Fruit fly (Drosophila melanogaster) whole organism, embryonic: Measurements from ENCODE around the gene Sirt4.

ENCODE experiments used
- Adf1 ChIP-seq: fragments of 200-800 bp; sonication (Bioruptor generic); IDR thresholded peaks from 2 replicates; pipeline ENCODE4 v1.3.6; 2022; ENCODE audit warnings: missing biosample characterization, missing genetic modification characterization
- CG10209 ChIP-seq: fragments of 200-800 bp; sonication (Bioruptor generic); optimal IDR thresholded peaks from 3 replicates; lab custom pipeline; 2017; ENCODE audit warnings: missing biosample characterization, mild to moderate bottlenecking, missing genetic modification characterization, missing genetic modification reagents
- CG13624 ChIP-seq: fragments of 200-800 bp; sonication (Bioruptor generic); optimal IDR thresholded peaks from 2 replicates; lab custom pipeline; 2016; ENCODE audit warnings: missing biosample characterization, missing genetic modification characterization
- CG15601 ChIP-seq: fragments of 200-800 bp; sonication (Bioruptor generic); optimal IDR thresholded peaks from 3 replicates; lab custom pipeline; 2019; ENCODE audit warnings: missing biosample characterization, mild to moderate bottlenecking, missing genetic modification characterization, moderate library complexity
- CG16815 ChIP-seq: fragments of 200-800 bp; sonication (Bioruptor generic); optimal IDR thresholded peaks from 3 replicates; lab custom pipeline; 2017; ENCODE audit warnings: missing biosample characterization, mild to moderate bottlenecking, missing genetic modification characterization
- CG17186 ChIP-seq: fragments of 200-800 bp; sonication (Bioruptor generic); optimal IDR thresholded peaks from 3 replicates; lab custom pipeline; 2017; ENCODE audit warnings: missing biosample characterization, missing genetic modification reagents, missing genetic modification characterization
- CG17359 ChIP-seq: fragments of 200-800 bp; sonication (Bioruptor generic); optimal IDR thresholded peaks from 3 replicates; lab custom pipeline; 2018; ENCODE audit warnings: missing biosample characterization, mild to moderate bottlenecking, missing genetic modification characterization, moderate library complexity
- CG17361 ChIP-seq: fragments of 200-800 bp; sonication (Bioruptor generic); IDR thresholded peaks from 3 replicates; pipeline ENCODE4 v1.3.6; 2022; ENCODE audit warnings: missing biosample characterization, missing genetic modification characterization
- CG17612 ChIP-seq: fragments of 200-800 bp; sonication (Bioruptor generic); IDR thresholded peaks from 2 replicates; pipeline ENCODE4 v1.3.6; 2022; ENCODE audit warnings: missing biosample characterization, missing genetic modification characterization
- CG17829 ChIP-seq: fragments of 200-800 bp; optimal IDR thresholded peaks from 2 replicates; lab custom pipeline; 2019; ENCODE audit warnings: missing biosample characterization, mild to moderate bottlenecking, missing genetic modification characterization, moderate library complexity
- CG18262 ChIP-seq: fragments of 200-800 bp; optimal IDR thresholded peaks from 3 replicates; lab custom pipeline; 2019; ENCODE audit warnings: missing biosample characterization, mild to moderate bottlenecking, missing genetic modification characterization, moderate library complexity
- CG18619 ChIP-seq: fragments of 200-800 bp; sonication (Bioruptor generic); optimal IDR thresholded peaks from 3 replicates; lab custom pipeline; 2017; ENCODE audit warnings: missing biosample characterization, mild to moderate bottlenecking, missing genetic modification characterization
- CG3065 ChIP-seq: fragments of 200-800 bp; sonication (Bioruptor generic); optimal IDR thresholded peaks from 2 replicates; lab custom pipeline; 2016; ENCODE audit warnings: missing biosample characterization, missing genetic modification characterization
- CG31441 ChIP-seq: fragments of 200-800 bp; sonication (Bioruptor generic); IDR thresholded peaks from 2 replicates; pipeline ENCODE4 v1.3.6; 2022; ENCODE audit warnings: missing biosample characterization, missing genetic modification characterization
- CG42726 ChIP-seq: fragments of 200-800 bp; sonication (Bioruptor generic); IDR thresholded peaks from 2 replicates; pipeline ENCODE4 v1.3.6; 2022; ENCODE audit warnings: missing biosample characterization, missing genetic modification characterization; ENCODE audit not compliant: partially characterized antibody
- CG5953 ChIP-seq: fragments of 200-800 bp; sonication (Bioruptor generic); IDR thresholded peaks from 2 replicates; pipeline ENCODE4 v1.3.6; 2022; ENCODE audit warnings: missing biosample characterization, missing genetic modification characterization
- CG6254 ChIP-seq: fragments of 200-800 bp; sonication (Bioruptor generic); optimal IDR thresholded peaks from 3 replicates; lab custom pipeline; 2017; ENCODE audit warnings: mild to moderate bottlenecking, missing biosample characterization, missing genetic modification reagents, missing genetic modification characterization
- CG6272 ChIP-seq: fragments of 200-800 bp; sonication (Bioruptor generic); IDR thresholded peaks from 2 replicates; pipeline ENCODE4 v1.3.6; 2022; ENCODE audit warnings: missing biosample characterization, missing genetic modification characterization
- CG6791 ChIP-seq: fragments of 200-800 bp; sonication (Bioruptor generic); IDR thresholded peaks from 3 replicates; pipeline ENCODE4 v1.3.6; 2022; ENCODE audit warnings: missing biosample characterization, missing genetic modification characterization; ENCODE audit not compliant: partially characterized antibody
- CG7556 ChIP-seq: fragments of 200-800 bp; sonication (Bioruptor generic); optimal IDR thresholded peaks from 2 replicates; lab custom pipeline; 2017; ENCODE audit warnings: missing biosample characterization, mild to moderate bottlenecking, missing genetic modification characterization
- CG7839 ChIP-seq: fragments of 200-800 bp; sonication (Bioruptor generic); optimal IDR thresholded peaks from 3 replicates; lab custom pipeline; 2018; ENCODE audit warnings: missing biosample characterization, mild to moderate bottlenecking, missing genetic modification characterization, moderate library complexity
- Dip3 ChIP-seq: fragments of 200-800 bp; sonication (Bioruptor generic); optimal IDR thresholded peaks from 3 replicates; lab custom pipeline; 2016; ENCODE audit warnings: missing biosample characterization, missing genetic modification characterization
- Dref ChIP-seq: fragments of 200-800 bp; sonication (Bioruptor generic); IDR thresholded peaks from 2 replicates; pipeline ENCODE4 v1.3.6; 2022; ENCODE audit warnings: missing biosample characterization, missing genetic modification characterization
- HLH54F ChIP-seq: fragments of 200-800 bp; sonication (Bioruptor generic); optimal IDR thresholded peaks from 3 replicates; lab custom pipeline; 2016; ENCODE audit warnings: missing biosample characterization, missing genetic modification characterization
- Hmr ChIP-seq: fragments of 200-800 bp; sonication (Bioruptor generic); optimal IDR thresholded peaks from 3 replicates; lab custom pipeline; 2017; ENCODE audit warnings: mild to moderate bottlenecking, missing biosample characterization, missing genetic modification reagents, missing genetic modification characterization
- Lim3 ChIP-seq: fragments of 200-800 bp; sonication (Bioruptor generic); IDR thresholded peaks from 2 replicates; pipeline ENCODE4 v1.3.6; 2022; ENCODE audit warnings: missing biosample characterization, missing genetic modification characterization
- MTF-1 ChIP-seq: fragments of 200-800 bp; sonication (Bioruptor generic); optimal IDR thresholded peaks from 2 replicates; lab custom pipeline; 2018; ENCODE audit warnings: missing biosample characterization, mild to moderate bottlenecking, missing genetic modification characterization, borderline replicate concordance
- Mrtf ChIP-seq: fragments of 200-800 bp; sonication (Bioruptor generic); IDR thresholded peaks from 3 replicates; pipeline ENCODE4 v1.3.6; 2022; ENCODE audit warnings: missing biosample characterization, missing genetic modification characterization
- Sox100B ChIP-seq: fragments of 200-800 bp; sonication (Bioruptor generic); optimal IDR thresholded peaks from 3 replicates; lab custom pipeline; 2018; ENCODE audit warnings: missing biosample characterization, mild to moderate bottlenecking, missing genetic modification characterization
- Sox102F ChIP-seq: fragments of 200-800 bp; sonication (Bioruptor generic); optimal IDR thresholded peaks from 2 replicates; lab custom pipeline; 2018; ENCODE audit warnings: missing biosample characterization, mild to moderate bottlenecking, missing genetic modification characterization, moderate library complexity
- Usf ChIP-seq: fragments of 200-800 bp; sonication (Bioruptor generic); optimal IDR thresholded peaks from 2 replicates; lab custom pipeline; 2017; ENCODE audit warnings: missing genotype, missing biosample characterization, missing genetic modification characterization
- Vsx1 ChIP-seq: fragments of 200-800 bp; sonication (Bioruptor generic); optimal IDR thresholded peaks from 2 replicates; lab custom pipeline; 2017; ENCODE audit warnings: missing biosample characterization, mild to moderate bottlenecking, missing genetic modification characterization, missing genetic modification reagents
- YL-1 ChIP-seq: fragments of 200-800 bp; sonication (Bioruptor generic); optimal IDR thresholded peaks from 3 replicates; lab custom pipeline; 2017; ENCODE audit warnings: missing biosample characterization, mild to moderate bottlenecking, missing genetic modification characterization
- aop ChIP-seq: fragments of 200-800 bp; sonication (Bioruptor generic); IDR thresholded peaks from 2 replicates; pipeline ENCODE4 v1.3.6; 2022; ENCODE audit warnings: missing biosample characterization, missing genetic modification characterization
- az2 ChIP-seq: fragments of 200-800 bp; sonication (Bioruptor generic); optimal IDR thresholded peaks from 3 replicates; lab custom pipeline; 2016; ENCODE audit warnings: missing biosample characterization, missing genetic modification characterization
- da ChIP-seq: fragments of 200-800 bp; sonication (Bioruptor generic); optimal IDR thresholded peaks from 2 replicates; lab custom pipeline; 2016; ENCODE audit warnings: missing biosample characterization, missing genetic modification characterization
- dimm ChIP-seq: fragments of 200-800 bp; sonication (Bioruptor generic); IDR thresholded peaks from 2 replicates; pipeline ENCODE4 v1.3.6; 2022; ENCODE audit warnings: missing biosample characterization, missing genetic modification characterization
- ewg ChIP-seq: fragments of 200-800 bp; sonication (Bioruptor generic); optimal IDR thresholded peaks from 3 replicates; lab custom pipeline; 2017; ENCODE audit warnings: mild to moderate bottlenecking, missing biosample characterization, missing genetic modification reagents, missing genetic modification characterization
- exex ChIP-seq: fragments of 200-800 bp; sonication (Bioruptor generic); optimal IDR thresholded peaks from 4 replicates; lab custom pipeline; 2018; ENCODE audit warnings: missing biosample characterization, mild to moderate bottlenecking, missing genetic modification characterization, moderate library complexity
- eyg ChIP-seq: fragments of 200-800 bp; sonication (Bioruptor generic); optimal IDR thresholded peaks from 3 replicates; lab custom pipeline; 2016; ENCODE audit warnings: missing biosample characterization, missing genetic modification characterization
- fd96Cb ChIP-seq: fragments of 200-800 bp; sonication (Bioruptor generic); optimal IDR thresholded peaks from 2 replicates; lab custom pipeline; 2018; ENCODE audit warnings: missing biosample characterization, mild to moderate bottlenecking, missing genetic modification characterization, moderate library complexity
- gcm2 ChIP-seq: fragments of 200-800 bp; sonication (Bioruptor generic); optimal IDR thresholded peaks from 2 replicates; lab custom pipeline; 2016; ENCODE audit warnings: missing biosample characterization, missing genetic modification characterization
- grau ChIP-seq: fragments of 200-800 bp; optimal IDR thresholded peaks from 3 replicates; lab custom pipeline; 2019; ENCODE audit warnings: missing biosample characterization, mild to moderate bottlenecking, missing genetic modification characterization, moderate library complexity
- jing ChIP-seq: fragments of 200-800 bp; sonication (Bioruptor generic); optimal IDR thresholded peaks from 2 replicates; lab custom pipeline; 2018; ENCODE audit warnings: missing biosample characterization, mild to moderate bottlenecking, missing genetic modification characterization
- nau ChIP-seq: fragments of 200-800 bp; sonication (Bioruptor generic); optimal IDR thresholded peaks from 3 replicates; lab custom pipeline; 2017; ENCODE audit warnings: missing biosample characterization, mild to moderate bottlenecking, missing genetic modification characterization, missing genetic modification reagents
- pfk ChIP-seq: fragments of 200-800 bp; sonication (Bioruptor generic); optimal IDR thresholded peaks from 2 replicates; lab custom pipeline; 2018; ENCODE audit warnings: missing biosample characterization, mild to moderate bottlenecking, missing genetic modification characterization, moderate library complexity
- salm ChIP-seq: fragments of 200-800 bp; sonication (Bioruptor generic); optimal IDR thresholded peaks from 2 replicates; lab custom pipeline; 2018; ENCODE audit warnings: missing biosample characterization, mild to moderate bottlenecking, missing genetic modification characterization
- seq ChIP-seq: fragments of 200-800 bp; sonication (Bioruptor generic); IDR thresholded peaks from 2 replicates; pipeline ENCODE4 v1.3.6; 2022; ENCODE audit warnings: missing biosample characterization, missing genetic modification characterization
- tio ChIP-seq: fragments of 200-800 bp; sonication (Bioruptor generic); optimal IDR thresholded peaks from 2 replicates; lab custom pipeline; 2017; ENCODE audit warnings: missing biosample characterization, missing genetic modification characterization, inconsistent platforms
- vnd ChIP-seq: fragments of 200-800 bp; sonication (Bioruptor generic); IDR thresholded peaks from 3 replicates; pipeline ENCODE4 v1.3.6; 2022; ENCODE audit warnings: missing biosample characterization, missing genetic modification characterization; ENCODE audit not compliant: partially characterized antibody

Sirt4 gene

dm6 chrX:5705899-5706312 is 40.2 kb upstream of the Sirt4 start (continued):
- peak; percentile 15 for TF ChIP-seq gcm2 (GFP tag; lab: Kevin White, UChicago)
- no peak for TF ChIP-seq CG15601 (tag; lab: Kevin White, UChicago)
- TF ChIP-seq CG42726 (GFP tag; lab: Robert Waterston, UW) = no peak
- TF ChIP-seq CG10209 (GFP tag; lab: Kevin White, UChicago) = peak; percentile 77
- TF ChIP-seq eyg (GFP tag; lab: Kevin White, UChicago) = peak; percentile 23
- TF ChIP-seq CG6272 = peak; percentile 84
- peak; percentile 88 for TF ChIP-seq Hmr (GFP tag; lab: Kevin White, UChicago)
- TF ChIP-seq CG17829 = peak; percentile 78
- peak; percentile 53 for TF ChIP-seq Dip3
- peak; percentile 81 for TF ChIP-seq fd96Cb (tag; lab: Kevin White, UChicago)
- TF ChIP-seq CG13624 (GFP tag; lab: Kevin White, UChicago) = peak; percentile 68
- peak; percentile 90 for TF ChIP-seq CG7839
- peak; percentile 61 for TF ChIP-seq Vsx1 (GFP tag; lab: Kevin White, UChicago)
- TF ChIP-seq Mrtf (GFP tag; lab: Robert Waterston, UW) = peak; percentile 86
- peak; percentile 11 for TF ChIP-seq CG17186 (GFP tag; lab: Kevin White, UChicago)
- peak; percentile 79 for TF ChIP-seq Sox100B (GFP tag; lab: Kevin White, UChicago)
- peak; percentile 57; the same call in 1 of the 2 replicates for TF ChIP-seq Lim3
- TF ChIP-seq grau (tag; lab: Kevin White, UChicago) = peak; percentile 81
- peak; percentile 34 for TF ChIP-seq MTF-1 (GFP tag; lab: Kevin White, UChicago)
- no peak for TF ChIP-seq Usf (GFP tag; lab: Kevin White, UChicago)
- peak; percentile 79 for TF ChIP-seq seq (GFP tag; lab: Robert Waterston, UW)
- peak; percentile 41 for TF ChIP-seq jing (GFP tag; lab: Kevin White, UChicago)
- TF ChIP-seq CG31441 (GFP tag; lab: Robert Waterston, UW) = peak; percentile 86
- TF ChIP-seq nau = no peak
- TF ChIP-seq Adf1 (GFP tag; lab: Robert Waterston, UW) = peak; percentile 55
- TF ChIP-seq YL-1 = no peak
- peak; percentile 50 for TF ChIP-seq ewg (GFP tag; lab: Kevin White, UChicago)
- peak; percentile 62 for TF ChIP-seq CG5953 (GFP tag; lab: Robert Waterston, UW)
- TF ChIP-seq tio (GFP tag; lab: Kevin White, UChicago) = peak; percentile 35
- TF ChIP-seq CG17361 = peak; percentile 81
- peak; percentile 86 for TF ChIP-seq CG17612
- TF ChIP-seq salm (tag; lab: Kevin White, UChicago) = peak; percentile 71
- peak; percentile 63; the same call in 1 of the 2 replicates for TF ChIP-seq dimm (GFP tag; lab: Robert Waterston, UW)
- TF ChIP-seq Sox102F (GFP tag; lab: Kevin White, UChicago) = peak; percentile 88
- TF ChIP-seq CG18262 (tag; lab: Kevin White, UChicago) = peak; percentile 77
- no peak for TF ChIP-seq CG6791 (GFP tag; lab: Robert Waterston, UW)
- peak; percentile 81 for TF ChIP-seq CG7556 (GFP tag; lab: Kevin White, UChicago)
- no peak for TF ChIP-seq pfk (GFP tag; lab: Kevin White, UChicago)
- peak; percentile 43 for TF ChIP-seq HLH54F
- TF ChIP-seq az2 (GFP tag; lab: Kevin White, UChicago) = peak; percentile 59
- no peak for TF ChIP-seq CG3065 (GFP tag; lab: Kevin White, UChicago)
- TF ChIP-seq da = no peak
- TF ChIP-seq Dref (GFP tag; lab: Robert Waterston, UW) = 0 out of 2 replicates have a peak, but pooled peaks have one; percentile 14
- TF ChIP-seq aop (GFP tag; lab: Robert Waterston, UW) = no peak
- TF ChIP-seq CG17359 = peak; percentile 88
- peak; percentile 42 for TF ChIP-seq CG16815 (GFP tag; lab: Kevin White, UChicago)
- TF ChIP-seq vnd (GFP tag; lab: Robert Waterston, UW) = no peak
- peak; percentile 61 for TF ChIP-seq CG6254
- TF ChIP-seq exex (tag; lab: Kevin White, UChicago) = peak; percentile 50
- TF ChIP-seq CG18619 (GFP tag; lab: Kevin White, UChicago) = peak; percentile 62
